Worm (Caenorhabditis elegans) whole organism, L4 larva: ENCODE data around the gene plp-1.

ENCODE experiments used
- R02D3.7 ChIP-seq: fragments of 150-350 bp; sonication (generic microtip); optimal IDR thresholded peaks from 3 replicates; lab custom pipeline; 2014; ENCODE audit warnings: missing biosample characterization, missing genetic modification characterization
- ZK337.2 ChIP-seq: fragments of 200-800 bp; sonication (Bioruptor generic); IDR thresholded peaks from 2 replicates; pipeline ENCODE4 v1.3.6; 2022; ENCODE audit warnings: missing genetic modification reagents, missing genetic modification characterization, missing compliant biosample characterization
- ZK546.5 ChIP-seq, 2 experiments: sonication (generic microtip); optimal IDR thresholded peaks; 2 replicates each; lab custom pipeline; 2017; ENCODE audit warnings: missing biosample characterization in 2 of 2, missing genetic modification characterization in 2 of 2
- aha-1 ChIP-seq: fragments of 150-350 bp; peaks from one replicate; lab custom pipeline; 2014; ENCODE audit warnings: missing biosample characterization, missing genetic modification characterization
- aly-2 ChIP-seq: sonication (generic microtip); optimal IDR thresholded peaks from 2 replicates; lab custom pipeline; 2018; ENCODE audit warnings: missing biosample characterization, missing genetic modification characterization
- arid-1 ChIP-seq: fragments of 200-800 bp; sonication (Bioruptor generic); conservative IDR thresholded peaks from 2 replicates; pipeline ENCODE4 v1.3.6; 2022; ENCODE audit warnings: missing genetic modification reagents, missing genetic modification characterization, missing compliant biosample characterization
- ceh-44 ChIP-seq: fragments of 200-800 bp; sonication (Bioruptor generic); IDR thresholded peaks from 2 replicates; pipeline ENCODE4 v1.3.6; 2022; ENCODE audit warnings: missing genetic modification reagents, missing genetic modification characterization, missing compliant biosample characterization
- ces-1 ChIP-seq: fragments of 150-350 bp; sonication (generic microtip); optimal IDR thresholded peaks from 4 replicates; lab custom pipeline; 2014; ENCODE audit warnings: missing biosample characterization, missing genetic modification reagents, missing genetic modification characterization
- cey-2 ChIP-seq: sonication (generic microtip); optimal IDR thresholded peaks from 3 replicates; lab custom pipeline; 2017; ENCODE audit warnings: missing genetic modification characterization, mild to moderate bottlenecking, missing compliant biosample characterization, antibody characterized with exemption, borderline replicate concordance; ENCODE audit not compliant: insufficient read depth
- ctbp-1 ChIP-seq: fragments of 200-800 bp; sonication (Bioruptor generic); IDR thresholded peaks from 2 replicates; pipeline ENCODE4 v1.3.6; 2022; ENCODE audit warnings: missing genetic modification reagents, missing genetic modification characterization, missing compliant biosample characterization
- daf-16 ChIP-seq, 3 experiments: sonication (generic microtip); optimal IDR thresholded peaks; 2 replicates each; lab custom pipeline; 2016 to 2017; ENCODE audit warnings: missing genetic modification characterization in 3 of 3, missing genetic modification reagents in 3 of 3, mild to moderate bottlenecking in 2 of 3, missing compliant biosample characterization in 2 of 3, missing biosample characterization in 1 of 3, moderate library complexity in 1 of 3
- dpl-1 ChIP-seq: fragments of 150-350 bp; optimal IDR thresholded peaks from 2 replicates; lab custom pipeline; 2014; ENCODE audit warnings: missing biosample characterization, missing genetic modification reagents, missing genetic modification characterization
- fkh-10 ChIP-seq: fragments of 150-350 bp; optimal IDR thresholded peaks from 2 replicates; lab custom pipeline; 2014; ENCODE audit warnings: missing biosample characterization, missing genetic modification reagents, missing genetic modification characterization
- fos-1 ChIP-seq: fragments of 150-350 bp; optimal IDR thresholded peaks from 2 replicates; lab custom pipeline; 2014; ENCODE audit warnings: missing biosample characterization, missing genetic modification characterization
- gei-8 ChIP-seq: fragments of 200-800 bp; sonication (Bioruptor generic); optimal IDR thresholded peaks from 2 replicates; lab custom pipeline; 2018; ENCODE audit warnings: mild to moderate bottlenecking, missing genetic modification characterization, missing compliant biosample characterization
- hlh-11 ChIP-seq: fragments of 200-800 bp; sonication (Bioruptor generic); optimal IDR thresholded peaks from 2 replicates; lab custom pipeline; 2018; ENCODE audit warnings: mild to moderate bottlenecking, missing genetic modification characterization, missing compliant biosample characterization
- hmg-1.1 ChIP-seq: fragments of 200-800 bp; sonication (Bioruptor generic); IDR thresholded peaks from 2 replicates; pipeline ENCODE4 v1.3.6; 2022; ENCODE audit warnings: missing genetic modification reagents, missing genetic modification characterization, missing compliant biosample characterization
- jun-1 ChIP-seq: fragments of 150-350 bp; optimal IDR thresholded peaks from 2 replicates; lab custom pipeline; 2014; ENCODE audit warnings: missing biosample characterization, missing genetic modification reagents, missing genetic modification characterization
- lin-39 ChIP-seq: fragments of 150-350 bp; optimal IDR thresholded peaks from 2 replicates; lab custom pipeline; 2014; ENCODE audit warnings: missing biosample characterization, missing genetic modification reagents, missing genetic modification characterization
- madf-9 ChIP-seq: fragments of 200-800 bp; sonication (Bioruptor generic); conservative IDR thresholded peaks from 2 replicates; pipeline ENCODE4 v1.3.6; 2022; ENCODE audit warnings: missing genetic modification reagents, missing genetic modification characterization, missing compliant biosample characterization
- mxl-2 ChIP-seq: fragments of 200-800 bp; sonication (Bioruptor generic); conservative IDR thresholded peaks from 2 replicates; pipeline ENCODE4 v1.3.6; 2022; ENCODE audit warnings: missing genetic modification reagents, missing genetic modification characterization, missing compliant biosample characterization
- nhr-28 ChIP-seq: fragments of 150-350 bp; optimal IDR thresholded peaks from 2 replicates; lab custom pipeline; 2014; ENCODE audit warnings: missing biosample characterization, missing genetic modification characterization
- nhr-6 ChIP-seq: fragments of 150-350 bp; optimal IDR thresholded peaks from 2 replicates; lab custom pipeline; 2014; ENCODE audit warnings: missing biosample characterization, missing genetic modification characterization
- nhr-77 ChIP-seq: fragments of 150-350 bp; optimal IDR thresholded peaks from 2 replicates; lab custom pipeline; 2014; ENCODE audit warnings: missing biosample characterization, missing genetic modification characterization
- saeg-2 ChIP-seq: fragments of 200-800 bp; sonication (Bioruptor generic); IDR thresholded peaks from 2 replicates; pipeline ENCODE4 v1.3.6; 2022; ENCODE audit warnings: missing genetic modification reagents, missing genetic modification characterization, missing compliant biosample characterization
- sdz-12 ChIP-seq: fragments of 200-800 bp; sonication (Bioruptor generic); optimal IDR thresholded peaks from 2 replicates; lab custom pipeline; 2018; ENCODE audit warnings: mild to moderate bottlenecking, missing genetic modification characterization, missing compliant biosample characterization
- set-16 ChIP-seq: fragments of 200-800 bp; sonication (Bioruptor generic); IDR thresholded peaks from 2 replicates; pipeline ENCODE4 v1.3.6; 2022; ENCODE audit warnings: missing genetic modification reagents, missing genetic modification characterization, missing compliant biosample characterization
- snpc-4 ChIP-seq: fragments of 150-350 bp; optimal IDR thresholded peaks from 2 replicates; lab custom pipeline; 2014; ENCODE audit warnings: missing biosample characterization, missing genetic modification characterization
- spr-1 ChIP-seq: sonication (generic microtip); optimal IDR thresholded peaks from 2 replicates; lab custom pipeline; 2016; ENCODE audit warnings: mild to moderate bottlenecking, missing genetic modification characterization, missing compliant biosample characterization
- unc-130 ChIP-seq: sonication (generic microtip); optimal IDR thresholded peaks from 2 replicates; lab custom pipeline; 2016; ENCODE audit warnings: missing genetic modification reagents, missing genetic modification characterization, missing compliant biosample characterization
- unc-62 ChIP-seq, 3 experiments: fragments of 150-350 bp in 1 of 3; sonication (generic microtip); optimal IDR thresholded peaks in 2 of 3; peaks in 1 of 3; 1 replicate in 1 of 3; 2 replicates in 2 of 3; lab custom pipeline; 2014 to 2017; ENCODE audit warnings: missing biosample characterization in 3 of 3, missing genetic modification characterization in 3 of 3, missing genetic modification reagents in 3 of 3, missing genotype in 1 of 3
- zfp-2 ChIP-seq: sonication (generic microtip); optimal IDR thresholded peaks from 2 replicates; lab custom pipeline; 2016; ENCODE audit warnings: mild to moderate bottlenecking, missing genetic modification characterization, missing compliant biosample characterization
- ztf-11 ChIP-seq: fragments of 150-350 bp; optimal IDR thresholded peaks from 2 replicates; lab custom pipeline; 2014; ENCODE audit warnings: missing biosample characterization, missing genetic modification characterization
- ztf-7 ChIP-seq: fragments of 150-350 bp; optimal IDR thresholded peaks from 2 replicates; lab custom pipeline; 2014; ENCODE audit warnings: missing biosample characterization, missing genetic modification characterization

plp-1 gene

ce11 chrIV:7633020-7633419 is at the start of gene plp-1:
TSS of gene plp-1 (plus strand) at chrIV:7633360.
- TF ChIP-seq ztf-7 (tag; lab: Kevin White, UChicago): peak; percentile 91
- TF ChIP-seq spr-1 (tag; lab: Kevin White, UChicago): no peak

DNA sequence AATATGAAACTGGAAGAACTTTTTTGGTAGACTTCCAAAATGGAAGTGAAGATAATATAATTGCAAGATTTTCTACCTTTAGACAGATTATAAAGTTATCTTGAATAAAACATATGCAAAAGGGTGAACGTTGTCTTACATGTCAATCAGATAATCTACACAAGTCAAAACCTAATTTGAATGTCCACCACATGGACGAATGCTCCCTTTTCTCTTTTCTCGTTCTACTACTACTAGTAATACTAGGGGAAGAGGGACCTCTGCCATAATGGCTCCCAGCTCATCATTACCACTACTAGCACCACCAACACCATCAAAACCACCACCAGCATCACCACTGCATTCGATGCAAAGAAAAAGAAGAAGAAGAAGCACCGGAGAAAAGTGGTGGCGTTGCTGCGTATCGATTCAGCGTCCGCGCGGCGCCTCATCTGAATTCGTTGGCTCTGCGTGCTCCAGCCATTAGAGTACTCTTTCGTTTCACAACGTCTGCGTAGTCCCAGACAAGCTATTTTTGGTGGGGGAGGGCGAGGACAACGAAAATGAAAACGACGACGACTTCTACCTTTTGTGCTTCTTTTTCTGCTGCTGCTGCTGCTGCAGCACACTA is 47.8 kb upstream of the plp-1 start:
- TF ChIP-seq aha-1 (tag; lab: Kevin White, UChicago) (peak; percentile 86), set-16 (GFP tag; lab: Robert Waterston, UW) (no peak), R02D3.7 (no peak), hmg-1.1 (peak; percentile 39; the same call in 1 of the 2 replicates), sdz-12 (GFP tag; lab: Kevin White, UChicago) (no peak), lin-39 (no peak), saeg-2 (GFP tag; lab: Robert Waterston, UW) (no peak), cey-2 (no peak), fos-1 (tag; lab: Kevin White, UChicago) (no peak)

DNA sequence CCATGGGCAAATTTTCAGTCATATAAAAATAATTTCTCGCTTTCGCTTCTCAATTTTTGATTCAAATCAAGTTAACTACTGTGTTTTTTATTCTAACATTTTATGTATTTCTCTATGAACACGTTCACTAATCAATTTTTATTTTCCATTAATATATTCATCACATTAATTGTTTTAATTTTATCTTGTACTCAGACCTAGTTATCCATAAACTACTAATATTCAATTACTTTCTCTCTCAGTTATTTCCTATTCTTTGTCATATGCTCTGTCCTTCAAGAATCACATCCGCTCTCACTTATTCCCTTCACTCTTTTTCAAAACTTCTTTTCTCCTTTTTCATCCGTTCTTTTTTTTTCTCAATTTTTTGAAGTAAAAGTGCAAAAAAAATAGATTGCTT is 46.2 kb upstream of the plp-1 start:
- TF ChIP-seq fkh-10 (GFP tag; lab: Kevin White, UChicago) (peak; percentile 50), ces-1 (peak; percentile 61), ZK337.2 (GFP tag; lab: Robert Waterston, UW) (no peak)

- TF ChIP-seq hlh-11 (no peak), madf-9 (GFP tag; lab: Robert Waterston, UW) (no peak), mxl-2 (GFP tag; lab: Robert Waterston, UW) (no peak), ztf-11 (tag; lab: Kevin White, UChicago) (no peak), unc-62 (GFP tag; optimal IDR thresholded peaks at IDR 0.05 in 1 of 2; lab: Kevin White, UChicago) (peak in 1 of 2 experiments; percentile 61), unc-62 (tag; optimal IDR thresholded peaks at IDR 0.05; lab: Kevin White, UChicago) (no peak)
Observed at ce11 chrIV:7588631-7589030, 44.5 kb upstream of the plp-1 start, which contains the start of gene cla-1. TSS of gene cla-1 (plus strand) at chrIV:7588931.

DNA sequence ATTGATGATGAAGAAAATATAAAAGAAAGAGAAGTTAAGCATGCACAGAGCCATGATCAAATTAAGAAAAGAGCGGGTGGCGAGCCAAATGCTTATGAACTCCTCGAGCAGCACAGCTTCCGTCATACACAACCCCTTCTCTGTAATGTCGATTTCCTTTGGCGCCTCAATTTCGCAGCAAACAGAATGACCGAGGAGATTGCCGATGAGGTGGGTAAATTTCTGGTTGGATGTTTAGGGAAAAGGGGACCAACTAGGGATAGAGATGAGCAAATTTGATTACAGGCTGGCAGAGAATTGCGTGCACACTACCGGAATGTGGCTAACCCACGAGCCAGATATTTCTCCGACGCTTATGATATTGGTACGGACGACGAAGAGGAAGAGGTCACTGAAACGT is 27.7 kb upstream of the plp-1 start:
- no peak for TF ChIP-seq jun-1 (tag; lab: Kevin White, UChicago)
- TF ChIP-seq ZK546.5 (tag; optimal IDR thresholded peaks at IDR 0.05; lab: Kevin White, UChicago): no peak
- TF ChIP-seq nhr-6 (tag; lab: Kevin White, UChicago): no peak
- TF ChIP-seq daf-16 (GFP tag; optimal IDR thresholded peaks at IDR 0.05; lab: Kevin White, UChicago): no peak
- TF ChIP-seq daf-16 (tag; optimal IDR thresholded peaks at IDR 0.05; lab: Kevin White, UChicago): no peak
- no peak for TF ChIP-seq ceh-44 (GFP tag; lab: Robert Waterston, UW)
- TF ChIP-seq unc-62 (GFP tag; optimal IDR thresholded peaks at IDR 0.05 in 1 of 2; lab: Kevin White, UChicago): peak in 1 of 2 experiments; percentile 89
- no peak for TF ChIP-seq unc-62 (tag; optimal IDR thresholded peaks at IDR 0.05; lab: Kevin White, UChicago)
- TF ChIP-seq, all 104 proteins: peak for 1

DNA sequence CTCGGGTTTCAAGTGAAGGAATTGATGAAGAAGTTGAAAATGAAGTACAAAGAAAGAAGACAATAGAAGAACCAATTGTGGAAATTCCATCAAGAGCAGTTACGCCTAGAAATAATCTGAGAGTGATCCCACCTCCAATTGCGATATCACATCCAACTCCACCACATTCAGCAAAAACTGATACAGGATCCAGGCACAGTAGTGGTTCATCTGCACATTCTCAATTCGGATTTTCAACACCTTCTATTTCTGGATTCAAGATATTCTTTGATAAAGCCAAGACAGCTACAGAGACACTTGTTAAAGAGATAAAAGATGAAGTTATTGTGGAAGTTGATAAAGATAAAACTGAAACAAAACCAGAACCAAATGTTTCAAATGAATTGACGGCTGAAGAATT is 25.0 kb upstream of the plp-1 start:
- TF ChIP-seq unc-62 (GFP tag; optimal IDR thresholded peaks at IDR 0.05 in 1 of 2; lab: Kevin White, UChicago) (peak in 1 of 2 experiments; percentile 90), unc-62 (tag; optimal IDR thresholded peaks at IDR 0.05; lab: Kevin White, UChicago) (no peak), mxl-2 (GFP tag; lab: Robert Waterston, UW) (no peak)

- TF ChIP-seq dpl-1 (no peak), snpc-4 (no peak), unc-130 (GFP tag; lab: Kevin White, UChicago) (no peak), zfp-2 (tag; lab: Kevin White, UChicago) (no peak), arid-1 (no peak), fos-1 (tag; lab: Kevin White, UChicago) (no peak), nhr-6 (tag; lab: Kevin White, UChicago) (no peak), aha-1 (tag; lab: Kevin White, UChicago) (no peak), madf-9 (GFP tag; lab: Robert Waterston, UW) (no peak), cey-2 (no peak), gei-8 (GFP tag; lab: Kevin White, UChicago) (no peak), hmg-1.1 (peak; percentile 40; the same call in 1 of the 2 replicates), nhr-77 (tag; lab: Kevin White, UChicago) (no peak), aly-2 (tag; lab: Kevin White, UChicago) (no peak), unc-62 (GFP tag; optimal IDR thresholded peaks at IDR 0.05 in 1 of 2; lab: Kevin White, UChicago) (peak in 1 of 2 experiments; percentile 75), unc-62 (tag; optimal IDR thresholded peaks at IDR 0.05; lab: Kevin White, UChicago) (no peak), ctbp-1 (GFP tag; lab: Robert Waterston, UW) (no peak), nhr-28 (tag; lab: Kevin White, UChicago) (no peak)
- TF ChIP-seq, all 104 proteins: peak for 2
Observed at ce11 chrIV:7611396-7611795, 21.8 kb upstream of the plp-1 start.
